Fruit fly (Drosophila melanogaster) whole organism, wandering third instar larva: ENCODE data around the gene moi.

Experiments
- Abd-B ChIP-seq: fragments of >200 bp; optimal IDR thresholded peaks from 2 replicates; lab custom pipeline; 2017; ENCODE audit warnings: missing biosample characterization, missing genetic modification characterization
- CG32264 ChIP-seq: fragments of 200-800 bp; sonication (Bioruptor generic); optimal IDR thresholded peaks from 2 replicates; lab custom pipeline; 2016; ENCODE audit warnings: missing biosample characterization, missing genetic modification characterization
- CG9705 ChIP-seq: fragments of 200-800 bp; sonication (Bioruptor generic); optimal IDR thresholded peaks from 2 replicates; lab custom pipeline; 2018; ENCODE audit warnings: missing biosample characterization, mild to moderate bottlenecking, missing genetic modification characterization
- CrebA ChIP-seq: fragments of 200-800 bp; sonication (Bioruptor generic); optimal IDR thresholded peaks from 2 replicates; lab custom pipeline; 2016; ENCODE audit warnings: missing biosample characterization, mild to moderate bottlenecking, missing genetic modification characterization, borderline replicate concordance
- Dfd ChIP-seq: fragments of >200 bp; optimal IDR thresholded peaks from 2 replicates; lab custom pipeline; 2017; ENCODE audit warnings: missing biosample characterization, missing genetic modification characterization
- Dif ChIP-seq: fragments of 200-275, 200-300 bp; sonication (Bioruptor generic); optimal IDR thresholded peaks from 2 replicates; lab custom pipeline; 2018; ENCODE audit warnings: missing biosample characterization, missing genetic modification characterization; ENCODE audit not compliant: partially characterized antibody
- GATAd ChIP-seq: sonication (Bioruptor generic); optimal IDR thresholded peaks from 2 replicates; lab custom pipeline; 2016; ENCODE audit warnings: missing biosample characterization, missing genetic modification characterization
- HLH106 ChIP-seq: fragments of 200-800 bp; optimal IDR thresholded peaks from 3 replicates; lab custom pipeline; 2019; ENCODE audit warnings: missing biosample characterization, mild to moderate bottlenecking, missing genetic modification characterization, moderate library complexity
- Hnf4 ChIP-seq: fragments of 200-800 bp; sonication (Bioruptor generic); optimal IDR thresholded peaks from 2 replicates; lab custom pipeline; 2016; ENCODE audit warnings: missing biosample characterization, mild to moderate bottlenecking, missing genetic modification characterization
- Hr78 ChIP-seq: fragments of >200 bp; optimal IDR thresholded peaks from 2 replicates; lab custom pipeline; 2017; ENCODE audit warnings: missing biosample characterization, missing genetic modification characterization
- Hr83 ChIP-seq: fragments of 200-300 bp; sonication (Bioruptor generic); optimal IDR thresholded peaks from 2 replicates; lab custom pipeline; 2016; ENCODE audit warnings: missing biosample characterization, mild to moderate bottlenecking, missing genetic modification characterization, moderate library complexity; ENCODE audit not compliant: poor library complexity, severe bottlenecking
- Jra ChIP-seq: sonication (Bioruptor generic); optimal IDR thresholded peaks from 2 replicates; lab custom pipeline; 2016; ENCODE audit warnings: missing biosample characterization, missing genetic modification characterization
- Mio ChIP-seq: sonication (Bioruptor generic); optimal IDR thresholded peaks from 2 replicates; lab custom pipeline; 2016; ENCODE audit warnings: missing biosample characterization, missing genetic modification characterization
- Myc ChIP-seq: fragments of >200 bp; optimal IDR thresholded peaks from 2 replicates; lab custom pipeline; 2017
- N ChIP-seq: fragments of >200 bp; optimal IDR thresholded peaks from 2 replicates; lab custom pipeline; 2018; ENCODE audit warnings: missing biosample characterization, missing external identifiers, missing genetic modification characterization
- OdsH ChIP-seq: fragments of 200-800 bp; sonication (Bioruptor generic); optimal IDR thresholded peaks from 2 replicates; lab custom pipeline; 2016; ENCODE audit warnings: missing biosample characterization, mild to moderate bottlenecking, missing genetic modification characterization
- Rel ChIP-seq, 2 experiments: fragments of 200-800 bp; sonication (Bioruptor generic) in 1 of 2; optimal IDR thresholded peaks; 2 replicates in 1 of 2; 3 replicates in 1 of 2; lab custom pipeline; 2016 to 2019; ENCODE audit warnings: mild to moderate bottlenecking in 2 of 2, missing biosample characterization in 2 of 2, missing genetic modification characterization in 2 of 2, moderate library complexity in 1 of 2
- Sp1 ChIP-seq: fragments of 200-800 bp; sonication (Bioruptor generic); optimal IDR thresholded peaks from 3 replicates; lab custom pipeline; 2019; ENCODE audit warnings: missing biosample characterization, mild to moderate bottlenecking, missing genetic modification characterization, moderate library complexity
- Vsx2 ChIP-seq: fragments of 200-300, 225-300 bp; sonication (Bioruptor generic); optimal IDR thresholded peaks from 2 replicates; lab custom pipeline; 2018; ENCODE audit warnings: missing biosample characterization, missing genetic modification characterization; ENCODE audit not compliant: partially characterized antibody
- br ChIP-seq: fragments of 200-800 bp; sonication (Bioruptor generic); optimal IDR thresholded peaks from 2 replicates; lab custom pipeline; 2016; ENCODE audit warnings: missing biosample characterization, missing genetic modification characterization
- brk ChIP-seq: fragments of 200-800 bp; sonication (Bioruptor generic); optimal IDR thresholded peaks from 2 replicates; lab custom pipeline; 2016; ENCODE audit warnings: missing biosample characterization, mild to moderate bottlenecking, missing genetic modification characterization
- dl ChIP-seq, 2 experiments: fragments of 175-275, 200-275 bp in 1 of 2; fragments of 200-275 bp in 1 of 2; sonication (Bioruptor generic); optimal IDR thresholded peaks; lab custom pipeline; 2018; ENCODE audit warnings: mild to moderate bottlenecking in 2 of 2, missing biosample characterization in 2 of 2, missing genetic modification characterization in 2 of 2, moderate library complexity in 2 of 2; ENCODE audit not compliant: partially characterized antibody in 2 of 2, insufficient read depth in 1 of 2
- dmrt93B ChIP-seq: fragments of 200-800 bp; sonication (Bioruptor generic); optimal IDR thresholded peaks from 2 replicates; lab custom pipeline; 2018; ENCODE audit warnings: missing biosample characterization, mild to moderate bottlenecking, missing genetic modification characterization
- dsf ChIP-seq: sonication (Bioruptor generic); optimal IDR thresholded peaks from 2 replicates; lab custom pipeline; 2016; ENCODE audit warnings: missing biosample characterization, missing genetic modification characterization, borderline replicate concordance
- ey ChIP-seq: fragments of 200-800 bp; sonication (Bioruptor generic); optimal IDR thresholded peaks from 2 replicates; lab custom pipeline; 2016; ENCODE audit warnings: missing biosample characterization, missing genetic modification characterization
- foxo ChIP-seq, 2 experiments: fragments of 200-800 bp; sonication (Bioruptor generic); optimal IDR thresholded peaks; 2 replicates in 1 of 2; 3 replicates in 1 of 2; lab custom pipeline; 2016 to 2017; ENCODE audit warnings: missing biosample characterization in 2 of 2, missing genetic modification characterization in 2 of 2
- fru ChIP-seq: fragments of 200-800 bp; sonication (Bioruptor generic); optimal IDR thresholded peaks from 3 replicates; lab custom pipeline; 2016; ENCODE audit warnings: missing biosample characterization, mild to moderate bottlenecking, missing genetic modification characterization
- h ChIP-seq: fragments of 200-800 bp; sonication (Bioruptor generic); optimal IDR thresholded peaks from 3 replicates; lab custom pipeline; 2016; ENCODE audit warnings: missing biosample characterization, mild to moderate bottlenecking, missing genetic modification characterization
- jim ChIP-seq: fragments of 175-275, 200-325 bp; sonication (Bioruptor generic); optimal IDR thresholded peaks from 2 replicates; lab custom pipeline; 2016; ENCODE audit warnings: missing biosample characterization, mild to moderate bottlenecking, missing genetic modification characterization
- lola ChIP-seq: fragments of >200 bp; optimal IDR thresholded peaks from 2 replicates; lab custom pipeline; 2017; ENCODE audit warnings: missing biosample characterization, missing genetic modification characterization
- pan ChIP-seq: fragments of >200 bp; optimal IDR thresholded peaks from 2 replicates; lab custom pipeline; 2017
- psq ChIP-seq: fragments of 200-800 bp; sonication (Bioruptor generic); optimal IDR thresholded peaks from 3 replicates; lab custom pipeline; 2017; ENCODE audit warnings: missing biosample characterization, mild to moderate bottlenecking, missing genetic modification characterization, moderate library complexity
- rgr ChIP-seq: fragments of 200-800 bp; sonication (Bioruptor generic); optimal IDR thresholded peaks from 3 replicates; lab custom pipeline; 2016; ENCODE audit warnings: missing biosample characterization, mild to moderate bottlenecking, missing genetic modification characterization
- sage ChIP-seq: fragments of 200-800 bp; sonication (Bioruptor generic); optimal IDR thresholded peaks from 2 replicates; lab custom pipeline; 2016; ENCODE audit warnings: missing biosample characterization, mild to moderate bottlenecking, missing genetic modification characterization
- sv ChIP-seq: fragments of 200-800 bp; sonication (Bioruptor generic); optimal IDR thresholded peaks from 3 replicates; lab custom pipeline; 2016; ENCODE audit warnings: missing biosample characterization, missing genetic modification characterization
- tai ChIP-seq: sonication (Bioruptor generic); optimal IDR thresholded peaks from 2 replicates; lab custom pipeline; 2016; ENCODE audit warnings: missing biosample characterization, missing genetic modification characterization
- usp ChIP-seq: fragments of >200 bp; optimal IDR thresholded peaks from 2 replicates; lab custom pipeline; 2017; ENCODE audit warnings: missing biosample characterization, missing genetic modification characterization
- woc ChIP-seq: sonication (Bioruptor generic); optimal IDR thresholded peaks from 2 replicates; lab custom pipeline; 2016; ENCODE audit warnings: missing biosample characterization, mild to moderate bottlenecking, missing genetic modification characterization

Gene moi

DNA sequence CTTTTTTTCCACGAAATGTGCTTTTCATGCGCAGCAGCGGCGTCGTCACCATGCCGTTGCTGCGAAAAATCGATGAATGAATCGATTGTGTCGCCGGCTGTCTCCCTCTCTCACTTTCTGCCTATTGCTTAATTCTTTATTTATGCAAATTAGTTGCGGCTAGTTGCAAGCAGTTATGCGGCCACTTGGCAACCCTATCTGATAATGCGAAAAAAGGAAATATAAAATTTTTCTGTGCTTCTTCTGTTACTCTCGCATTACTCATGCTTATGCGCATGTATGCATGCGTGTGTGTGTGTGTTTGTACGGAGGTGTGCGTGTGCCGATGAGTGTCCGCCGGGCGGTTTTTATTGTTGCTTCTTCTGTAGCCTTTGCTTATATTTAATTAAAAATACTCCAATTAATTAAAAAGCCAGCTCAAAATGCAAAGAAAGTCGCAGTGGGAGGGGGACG, 11.6 kb upstream of the moi start:
- TF ChIP-seq Hr78 (GFP tag; lab: Kevin White, UChicago): no peak
- no peak for TF ChIP-seq CG9705
- peak; percentile 30 for TF ChIP-seq Rel (GFP tag; optimal IDR thresholded peaks at IDR 0.05; lab: Kevin White, UChicago)
- no peak for TF ChIP-seq Rel (tag; optimal IDR thresholded peaks at IDR 0.05; lab: Kevin White, UChicago)
- no peak for TF ChIP-seq dl (GFP tag; optimal IDR thresholded peaks at IDR 0.05; lab: Kevin White, UChicago; ENCODE audit: insufficient read depth in 1 of 2, partially characterized antibody in 2 of 2)
- no peak for TF ChIP-seq jim
- TF ChIP-seq psq: no peak
- peak; percentile 7 for TF ChIP-seq fru
- TF ChIP-seq sage: no peak
- peak; percentile 41 for TF ChIP-seq rgr
- no peak for TF ChIP-seq woc (GFP tag; lab: Kevin White, UChicago)
- TF ChIP-seq CG32264 (GFP tag; lab: Kevin White, UChicago): no peak
- no peak for TF ChIP-seq dsf (GFP tag; lab: Kevin White, UChicago)
- no peak for TF ChIP-seq Mio (GFP tag; lab: Kevin White, UChicago)
- no peak for TF ChIP-seq Myc (lab: Kevin White, UChicago)
- TF ChIP-seq br (GFP tag; lab: Kevin White, UChicago): peak; percentile 19
- peak; percentile 45 for TF ChIP-seq ey (GFP tag; lab: Kevin White, UChicago)
- TF ChIP-seq Hnf4 (GFP tag; lab: Kevin White, UChicago): no peak
- no peak for TF ChIP-seq usp (GFP tag; lab: Kevin White, UChicago)
- peak; percentile 9 for TF ChIP-seq brk
- TF ChIP-seq Abd-B: no peak
- no peak for TF ChIP-seq GATAd (GFP tag; lab: Kevin White, UChicago)
- no peak for TF ChIP-seq Vsx2 (GFP tag; lab: Kevin White, UChicago)
- no peak for TF ChIP-seq h (GFP tag; lab: Kevin White, UChicago)
- peak in 1 of 2 experiments; percentile 51 for TF ChIP-seq foxo (GFP tag; optimal IDR thresholded peaks at IDR 0.05; lab: Kevin White, UChicago)
- TF ChIP-seq N (GFP tag; lab: Kevin White, UChicago): no peak
- no peak for TF ChIP-seq Dfd (GFP tag; lab: Kevin White, UChicago)
- no peak for TF ChIP-seq Hr83 (GFP tag; lab: Kevin White, UChicago)
- TF ChIP-seq CrebA (GFP tag; lab: Kevin White, UChicago): no peak
- TF ChIP-seq tai: no peak
- TF ChIP-seq pan: no peak
- TF ChIP-seq OdsH: no peak
- no peak for TF ChIP-seq lola
- no peak for TF ChIP-seq Sp1 (GFP tag; lab: Kevin White, UChicago)
- peak; percentile 29 for TF ChIP-seq HLH106 (tag; lab: Kevin White, UChicago)
- TF ChIP-seq Dif (GFP tag; lab: Kevin White, UChicago): no peak
- no peak for TF ChIP-seq dmrt93B (GFP tag; lab: Kevin White, UChicago)
- TF ChIP-seq sv: no peak
- peak; percentile 59 for TF ChIP-seq Jra

DNA sequence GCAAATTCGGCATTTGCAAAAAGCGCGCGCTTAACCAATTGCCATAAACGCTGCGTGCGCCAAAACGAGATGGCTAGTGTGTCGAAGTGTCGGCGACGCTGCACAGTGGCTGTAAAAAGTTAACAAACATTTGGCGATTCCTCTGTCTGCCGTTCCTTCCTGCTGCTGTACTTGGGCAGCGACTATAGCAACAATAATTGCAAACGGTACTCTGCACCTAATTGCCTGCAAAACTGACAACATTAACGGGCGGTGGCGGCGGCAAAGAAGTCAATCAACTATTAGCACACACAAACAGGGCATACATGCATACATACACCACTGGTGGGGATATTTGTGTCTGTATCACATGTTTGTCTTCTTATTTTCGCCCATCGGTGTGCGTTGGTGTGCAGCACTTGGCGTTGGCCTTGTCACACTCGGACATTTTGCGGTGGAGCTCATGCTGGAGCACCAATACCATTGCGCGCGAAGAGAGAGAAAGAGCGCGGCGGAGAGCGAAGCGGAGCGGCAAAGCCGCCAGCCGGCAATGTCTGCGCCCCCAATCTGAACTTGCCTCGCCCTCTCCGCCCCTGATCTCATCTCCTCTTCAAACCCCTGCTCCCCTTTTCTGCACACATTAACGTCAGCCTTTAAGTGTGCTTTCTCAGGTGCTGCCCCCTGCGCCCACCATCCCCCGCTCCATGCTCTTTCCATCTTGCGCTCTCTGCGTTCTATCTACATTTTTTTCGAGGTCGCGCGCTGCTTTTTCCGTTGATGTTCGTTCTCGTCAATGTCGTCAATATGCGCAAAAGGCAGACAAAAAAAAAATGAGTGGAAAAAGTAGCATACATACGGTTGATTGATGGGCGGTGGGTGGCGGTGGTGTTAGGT, 10.9 kb upstream of the moi start:
- TF ChIP-seq CG32264 (GFP tag; lab: Kevin White, UChicago): no peak
- TF ChIP-seq sv: no peak
- TF ChIP-seq br (GFP tag; lab: Kevin White, UChicago): peak; percentile 31
- peak; percentile 16 for TF ChIP-seq Jra
- peak; percentile 73 for TF ChIP-seq h (GFP tag; lab: Kevin White, UChicago)
- TF ChIP-seq fru: peak; percentile 40
- peak; percentile 18 for TF ChIP-seq HLH106 (tag; lab: Kevin White, UChicago)
- TF ChIP-seq OdsH: peak; percentile 22
- TF ChIP-seq Hr83 (GFP tag; lab: Kevin White, UChicago): peak; percentile 86
- TF ChIP-seq rgr: peak; percentile 33
- peak; percentile 91 for TF ChIP-seq psq
- no peak for TF ChIP-seq CrebA (GFP tag; lab: Kevin White, UChicago)
- peak; percentile 16 for TF ChIP-seq Abd-B
- TF ChIP-seq usp (GFP tag; lab: Kevin White, UChicago): no peak
- peak; percentile 31 for TF ChIP-seq Hnf4 (GFP tag; lab: Kevin White, UChicago)
- no peak for TF ChIP-seq CG9705
- no peak for TF ChIP-seq Mio (GFP tag; lab: Kevin White, UChicago)
- TF ChIP-seq dsf (GFP tag; lab: Kevin White, UChicago): no peak
- TF ChIP-seq Rel (GFP tag; optimal IDR thresholded peaks at IDR 0.05; lab: Kevin White, UChicago): no peak
- peak; percentile 91 for TF ChIP-seq Rel (tag; optimal IDR thresholded peaks at IDR 0.05; lab: Kevin White, UChicago)
- TF ChIP-seq woc (GFP tag; lab: Kevin White, UChicago): peak; percentile 49
- no peak for TF ChIP-seq Vsx2 (GFP tag; lab: Kevin White, UChicago)
- TF ChIP-seq N (GFP tag; lab: Kevin White, UChicago): peak; percentile 70
- TF ChIP-seq Hr78 (GFP tag; lab: Kevin White, UChicago): peak; percentile 36
- no peak for TF ChIP-seq Dfd (GFP tag; lab: Kevin White, UChicago)
- TF ChIP-seq ey (GFP tag; lab: Kevin White, UChicago): no peak
- peak in 1 of 2 experiments; percentile 23 for TF ChIP-seq foxo (GFP tag; optimal IDR thresholded peaks at IDR 0.05; lab: Kevin White, UChicago)
- no peak for TF ChIP-seq brk
- TF ChIP-seq dl (GFP tag; optimal IDR thresholded peaks at IDR 0.05; lab: Kevin White, UChicago; ENCODE audit: insufficient read depth in 1 of 2, partially characterized antibody in 2 of 2): peak; percentile 94 to 97
- TF ChIP-seq dmrt93B (GFP tag; lab: Kevin White, UChicago): no peak
- no peak for TF ChIP-seq pan
- peak; percentile 97 for TF ChIP-seq Dif (GFP tag; lab: Kevin White, UChicago)
- TF ChIP-seq, all 38 proteins: peak for 18
